Worm (Caenorhabditis elegans) whole organism, young adult: Measurements from ENCODE around the gene trap-3.

Experiments
- B0019.2 ChIP-seq: fragments of 200-800 bp; sonication (Bioruptor generic); conservative IDR thresholded peaks from 2 replicates; pipeline ENCODE4 v1.3.6; 2022; ENCODE audit warnings: missing genetic modification reagents, missing genetic modification characterization, missing compliant biosample characterization
- B0261.1 ChIP-seq: sonication (generic microtip); optimal IDR thresholded peaks from 2 replicates; lab custom pipeline; 2016; ENCODE audit warnings: mild to moderate bottlenecking, missing genetic modification characterization, moderate library complexity, missing compliant biosample characterization
- B0336.3 ChIP-seq: fragments of 200-800 bp; sonication (Bioruptor generic); IDR thresholded peaks from 2 replicates; pipeline ENCODE4 v1.3.6; 2022; ENCODE audit warnings: missing genetic modification characterization, missing compliant biosample characterization
- C17E4.6 ChIP-seq: fragments of 200-800 bp; sonication (Bioruptor generic); IDR thresholded peaks from 2 replicates; pipeline ENCODE4 v1.3.6; 2022; ENCODE audit warnings: missing genetic modification reagents, missing genetic modification characterization, missing compliant biosample characterization
- F52B5.7 ChIP-seq: sonication (generic microtip); optimal IDR thresholded peaks from 2 replicates; lab custom pipeline; 2016; ENCODE audit warnings: mild to moderate bottlenecking, missing genetic modification characterization, missing compliant biosample characterization
- F57A8.1 ChIP-seq: fragments of 200-800 bp; sonication (Bioruptor generic); optimal IDR thresholded peaks from 2 replicates; lab custom pipeline; 2018; ENCODE audit warnings: mild to moderate bottlenecking, missing genetic modification characterization, moderate library complexity, missing compliant biosample characterization
- F57C9.4 ChIP-seq: sonication (generic microtip); optimal IDR thresholded peaks from 2 replicates; lab custom pipeline; 2017; ENCODE audit warnings: mild to moderate bottlenecking, missing genetic modification characterization, missing compliant biosample characterization
- T07F8.4 ChIP-seq: sonication (generic microtip); optimal IDR thresholded peaks from 2 replicates; lab custom pipeline; 2016; ENCODE audit warnings: mild to moderate bottlenecking, missing genetic modification characterization, moderate library complexity, missing compliant biosample characterization
- Y53F4B.3 ChIP-seq: fragments of 200-800 bp; sonication (Bioruptor generic); IDR thresholded peaks from 2 replicates; pipeline ENCODE4 v1.3.6; 2022; ENCODE audit warnings: missing genetic modification reagents, missing genetic modification characterization, missing compliant biosample characterization
- Y56A3A.18 ChIP-seq: fragments of 200-800 bp; sonication (Bioruptor generic); IDR thresholded peaks from 2 replicates; pipeline ENCODE4 v1.3.6; 2022; ENCODE audit warnings: missing genetic modification reagents, missing genetic modification characterization, missing compliant biosample characterization
- Y95B8A.8 ChIP-seq: fragments of 200-800 bp; sonication (Bioruptor generic); IDR thresholded peaks from 2 replicates; pipeline ENCODE4 v1.3.6; 2022; ENCODE audit warnings: missing genetic modification reagents, missing genetic modification characterization, missing compliant biosample characterization
- akir-1 ChIP-seq: fragments of 200-800 bp; sonication (Bioruptor generic); optimal IDR thresholded peaks from 2 replicates; lab custom pipeline; 2018; ENCODE audit warnings: mild to moderate bottlenecking, missing genetic modification characterization, moderate library complexity, missing compliant biosample characterization
- attf-6 ChIP-seq: fragments of 200-800 bp; sonication (Bioruptor generic); IDR thresholded peaks from 2 replicates; pipeline ENCODE4 v1.3.6; 2022; ENCODE audit warnings: missing genetic modification reagents, missing genetic modification characterization, missing compliant biosample characterization
- bed-1 ChIP-seq: fragments of 200-800 bp; sonication (Bioruptor generic); IDR thresholded peaks from 2 replicates; pipeline ENCODE4 v1.3.6; 2022; ENCODE audit warnings: missing genetic modification reagents, missing genetic modification characterization, missing compliant biosample characterization
- ceh-100 ChIP-seq: fragments of 200-800 bp; sonication (Bioruptor generic); IDR thresholded peaks from 2 replicates; pipeline ENCODE4 v1.3.6; 2022; ENCODE audit warnings: missing genetic modification reagents, missing genetic modification characterization, missing compliant biosample characterization
- ceh-27 ChIP-seq: fragments of 200-800 bp; sonication (Bioruptor generic); optimal IDR thresholded peaks from 2 replicates; lab custom pipeline; 2018; ENCODE audit warnings: mild to moderate bottlenecking, missing genetic modification characterization, moderate library complexity, missing compliant biosample characterization
- ceh-40 ChIP-seq: fragments of 200-800 bp; sonication (Bioruptor generic); IDR thresholded peaks from 2 replicates; pipeline ENCODE4 v1.3.6; 2022; ENCODE audit warnings: missing genetic modification characterization, missing compliant biosample characterization
- ceh-58 ChIP-seq: fragments of 200-800 bp; sonication (Bioruptor generic); IDR thresholded peaks from 2 replicates; pipeline ENCODE4 v1.3.6; 2022; ENCODE audit warnings: missing genetic modification characterization, missing compliant biosample characterization
- dpl-1 ChIP-seq: fragments of 150-350 bp; optimal IDR thresholded peaks from 2 replicates; lab custom pipeline; 2014; ENCODE audit warnings: missing biosample characterization, missing genetic modification reagents, missing genetic modification characterization
- egl-18 ChIP-seq: fragments of 200-800 bp; sonication (Bioruptor generic); IDR thresholded peaks from 2 replicates; pipeline ENCODE4 v1.3.6; 2022; ENCODE audit warnings: missing genetic modification reagents, missing genetic modification characterization, missing compliant biosample characterization
- ekl-4 ChIP-seq: fragments of 200-800 bp; sonication (Bioruptor generic); IDR thresholded peaks from 2 replicates; pipeline ENCODE4 v1.3.6; 2022; ENCODE audit warnings: missing genetic modification reagents, missing genetic modification characterization, missing compliant biosample characterization
- ets-4 ChIP-seq: fragments of 200-800 bp; sonication (Bioruptor generic); optimal IDR thresholded peaks from 2 replicates; lab custom pipeline; 2018; ENCODE audit warnings: mild to moderate bottlenecking, missing genetic modification characterization, missing compliant biosample characterization
- hlh-12 ChIP-seq: sonication (generic microtip); optimal IDR thresholded peaks from 2 replicates; lab custom pipeline; 2016; ENCODE audit warnings: missing genetic modification characterization, missing compliant biosample characterization
- hmg-1.2 ChIP-seq: fragments of 200-800 bp; sonication (Bioruptor generic); IDR thresholded peaks from 2 replicates; pipeline ENCODE4 v1.3.6; 2022; ENCODE audit warnings: missing genetic modification reagents, missing genetic modification characterization, missing compliant biosample characterization
- hmg-20 ChIP-seq: fragments of 200-800 bp; sonication (Bioruptor generic); IDR thresholded peaks from 2 replicates; pipeline ENCODE4 v1.3.6; 2022; ENCODE audit warnings: missing genetic modification reagents, missing genetic modification characterization, missing compliant biosample characterization
- let-607 ChIP-seq, 2 experiments: fragments of 200-800 bp in 1 of 2; sonication (Bioruptor generic) in 1 of 2; sonication (generic microtip) in 1 of 2; optimal IDR thresholded peaks; 2 replicates each; lab custom pipeline; 2016 to 2018; ENCODE audit warnings: mild to moderate bottlenecking in 2 of 2, missing compliant biosample characterization in 2 of 2, missing genetic modification characterization in 2 of 2, moderate library complexity in 2 of 2, missing genotype in 1 of 2
- lin-26 ChIP-seq: fragments of 200-800 bp; sonication (Bioruptor generic); IDR thresholded peaks from 2 replicates; pipeline ENCODE4 v1.3.6; 2022; ENCODE audit warnings: missing genetic modification reagents, missing genetic modification characterization, missing compliant biosample characterization
- madf-6 ChIP-seq: fragments of 200-800 bp; sonication (Bioruptor generic); IDR thresholded peaks from 2 replicates; pipeline ENCODE4 v1.3.6; 2022; ENCODE audit warnings: missing genetic modification reagents, missing genetic modification characterization, missing compliant biosample characterization
- mcd-1 ChIP-seq: fragments of 200-800 bp; sonication (Bioruptor generic); IDR thresholded peaks from 2 replicates; pipeline ENCODE4 v1.3.6; 2022; ENCODE audit warnings: missing genetic modification reagents, missing genetic modification characterization, missing compliant biosample characterization
- mxl-1 ChIP-seq: sonication (generic microtip); optimal IDR thresholded peaks from 2 replicates; lab custom pipeline; 2016; ENCODE audit warnings: missing genetic modification characterization, missing compliant biosample characterization
- nfya-1 ChIP-seq: sonication (generic microtip); optimal IDR thresholded peaks from 2 replicates; lab custom pipeline; 2017; ENCODE audit warnings: antibody characterized with exemption, missing compliant biosample characterization, missing genetic modification characterization, borderline replicate concordance; ENCODE audit not compliant: insufficient read depth
- nfyb-1 ChIP-seq: fragments of 200-800 bp; sonication (Bioruptor generic); IDR thresholded peaks from 2 replicates; pipeline ENCODE4 v1.3.6; 2022; ENCODE audit warnings: missing genetic modification reagents, missing genetic modification characterization, missing compliant biosample characterization
- nhr-120 ChIP-seq: fragments of 200-800 bp; sonication (Bioruptor generic); IDR thresholded peaks from 2 replicates; pipeline ENCODE4 v1.3.6; 2022; ENCODE audit warnings: missing genetic modification characterization, missing compliant biosample characterization
- nhr-27 ChIP-seq: fragments of 200-800 bp; sonication (Bioruptor generic); optimal IDR thresholded peaks from 2 replicates; lab custom pipeline; 2018; ENCODE audit warnings: mild to moderate bottlenecking, missing genetic modification characterization, moderate library complexity, missing compliant biosample characterization
- rcor-1 ChIP-seq: fragments of 200-800 bp; sonication (Bioruptor generic); IDR thresholded peaks from 2 replicates; pipeline ENCODE4 v1.3.6; 2022; ENCODE audit warnings: missing genetic modification reagents, missing genetic modification characterization, missing compliant biosample characterization
- rec-8 ChIP-seq, 2 experiments: sonication (generic microtip); optimal IDR thresholded peaks; 2 replicates each; lab custom pipeline; 2016; ENCODE audit warnings: mild to moderate bottlenecking in 2 of 2, missing genetic modification characterization in 2 of 2, missing genetic modification reagents in 2 of 2, missing genotype in 2 of 2, missing biosample characterization in 1 of 2, missing compliant biosample characterization in 1 of 2, moderate library complexity in 1 of 2
- repo-1 ChIP-seq: sonication (generic microtip); optimal IDR thresholded peaks from 2 replicates; lab custom pipeline; 2017; ENCODE audit warnings: mild to moderate bottlenecking, missing genetic modification characterization, missing compliant biosample characterization
- sdz-38 ChIP-seq: sonication (generic microtip); optimal IDR thresholded peaks from 2 replicates; lab custom pipeline; 2016; ENCODE audit warnings: missing genotype, missing genetic modification characterization, missing compliant biosample characterization
- snpc-1.3 ChIP-seq: sonication (generic microtip); optimal IDR thresholded peaks from 2 replicates; lab custom pipeline; 2017; ENCODE audit warnings: missing genetic modification characterization, mild to moderate bottlenecking, missing compliant biosample characterization, antibody characterized with exemption, moderate library complexity, missing genotype, missing genetic modification reagents; ENCODE audit not compliant: insufficient read depth
- snpc-3.4 ChIP-seq: sonication (generic microtip); optimal IDR thresholded peaks from 2 replicates; lab custom pipeline; 2017; ENCODE audit warnings: missing genetic modification characterization, mild to moderate bottlenecking, missing compliant biosample characterization, antibody characterized with exemption, moderate library complexity, missing genotype, missing genetic modification reagents
- sptf-2 ChIP-seq: fragments of 200-800 bp; sonication (Bioruptor generic); optimal IDR thresholded peaks from 2 replicates; lab custom pipeline; 2018; ENCODE audit warnings: mild to moderate bottlenecking, missing genetic modification characterization, missing compliant biosample characterization
- tbp1 ChIP-seq: fragments of 200-800 bp; sonication (Bioruptor generic); optimal IDR thresholded peaks from 2 replicates; lab custom pipeline; 2018; ENCODE audit warnings: mild to moderate bottlenecking, missing genetic modification characterization, missing compliant biosample characterization
- tlf-1 ChIP-seq: fragments of 200-800 bp; sonication (Bioruptor generic); optimal IDR thresholded peaks from 2 replicates; lab custom pipeline; 2018; ENCODE audit warnings: mild to moderate bottlenecking, missing genetic modification characterization, missing compliant biosample characterization
- unc-130 ChIP-seq: sonication (generic microtip); optimal IDR thresholded peaks from 2 replicates; lab custom pipeline; 2016; ENCODE audit warnings: missing genetic modification reagents, missing genetic modification characterization, missing compliant biosample characterization
- unc-62 ChIP-seq: fragments of 150-350 bp; optimal IDR thresholded peaks from 2 replicates; lab custom pipeline; 2014; ENCODE audit warnings: missing biosample characterization, missing genetic modification reagents, missing genetic modification characterization
- xnd-1 ChIP-seq: sonication (generic microtip); optimal IDR thresholded peaks from 2 replicates; lab custom pipeline; 2016; ENCODE audit warnings: missing genotype, missing genetic modification reagents, missing genetic modification characterization, missing compliant biosample characterization
- ztf-3 ChIP-seq: fragments of 200-800 bp; sonication (Bioruptor generic); optimal IDR thresholded peaks from 2 replicates; lab custom pipeline; 2018; ENCODE audit warnings: mild to moderate bottlenecking, missing genetic modification characterization, missing compliant biosample characterization
- ztf-6 ChIP-seq: fragments of 200-800 bp; sonication (Bioruptor generic); IDR thresholded peaks from 2 replicates; pipeline ENCODE4 v1.3.6; 2022; ENCODE audit warnings: missing genetic modification reagents, missing genetic modification characterization, missing compliant biosample characterization

Gene trap-3

DNA sequence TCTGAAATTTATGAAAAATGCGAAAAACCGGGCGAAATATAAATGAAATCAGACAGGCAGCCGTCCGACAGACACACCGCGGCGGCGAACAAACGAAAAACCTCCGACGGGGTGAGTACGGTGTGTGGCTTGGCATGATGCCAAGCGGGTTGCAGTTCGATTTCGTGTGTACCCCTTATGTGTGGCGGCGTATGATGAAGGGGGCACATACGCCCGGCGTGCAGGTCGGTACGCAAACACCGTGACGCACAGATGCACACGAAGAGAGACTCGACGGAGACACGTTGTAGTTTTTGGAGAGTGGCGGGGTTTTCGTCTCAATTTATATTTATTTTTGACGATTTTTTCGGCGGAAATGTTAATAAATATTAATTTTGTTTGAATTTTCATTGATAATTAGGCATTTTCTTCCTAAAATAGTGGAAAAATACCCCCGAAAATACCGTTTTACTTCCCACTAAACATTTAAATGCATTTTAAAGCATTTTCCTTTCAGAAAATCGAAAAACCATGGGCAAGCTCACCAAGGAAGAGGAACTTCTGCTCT lies at the start of gene trap-3 (continued):
- 0 out of 2 replicates have a peak, but pooled peaks have one; percentile 35 for TF ChIP-seq bed-1 (GFP tag; lab: Robert Waterston, UW)
- peak; percentile 11 for TF ChIP-seq F57A8.1
- TF ChIP-seq tbp1 (GFP tag; lab: Kevin White, UChicago) = peak; percentile 77
- TF ChIP-seq ceh-58 = no peak
- peak; percentile 85 for TF ChIP-seq F52B5.7 (tag; lab: Kevin White, UChicago)
- peak; percentile 69; the same call in 1 of the 2 replicates for TF ChIP-seq egl-18 (GFP tag; lab: Robert Waterston, UW)
- TF ChIP-seq mxl-1 (tag; lab: Kevin White, UChicago) = no peak
- peak; percentile 52 for TF ChIP-seq T07F8.4 (tag; lab: Kevin White, UChicago)
- peak; percentile 97 for TF ChIP-seq hmg-1.2
- peak; percentile 100 for TF ChIP-seq let-607 (tag; optimal IDR thresholded peaks at IDR 0.05; lab: Kevin White, UChicago)
- TF ChIP-seq repo-1 (tag; lab: Kevin White, UChicago) = peak; percentile 87
- TF ChIP-seq ceh-40 (GFP tag; lab: Robert Waterston, UW) = peak; percentile 88
- TF ChIP-seq ets-4 (GFP tag; lab: Kevin White, UChicago) = peak; percentile 94
- peak; percentile 82 for TF ChIP-seq B0019.2 (GFP tag; lab: Robert Waterston, UW)
- TF ChIP-seq hmg-20 (GFP tag; lab: Robert Waterston, UW) = peak; percentile 86
- TF ChIP-seq nhr-120 (GFP tag; lab: Robert Waterston, UW) = 0 out of 2 replicates have a peak, but pooled peaks have one; percentile 49
- peak; percentile 99 for TF ChIP-seq nfyb-1 (GFP tag; lab: Robert Waterston, UW)
- no peak for TF ChIP-seq Y53F4B.3
- TF ChIP-seq C17E4.6 (GFP tag; lab: Robert Waterston, UW) = peak; percentile 92
- TF ChIP-seq B0261.1 (tag; lab: Kevin White, UChicago) = peak; percentile 26
- TF ChIP-seq akir-1 = no peak
- peak; percentile 74 for TF ChIP-seq lin-26
- TF ChIP-seq madf-6 (GFP tag; lab: Robert Waterston, UW) = peak; percentile 91
- TF ChIP-seq nfya-1 (tag; lab: Kevin White, UChicago) = no peak
- peak; percentile 97 for TF ChIP-seq ekl-4 (GFP tag; lab: Robert Waterston, UW)
- TF ChIP-seq sdz-38 (tag; lab: Kevin White, UChicago) = no peak
- no peak for TF ChIP-seq sptf-2 (GFP tag; lab: Kevin White, UChicago)
- TF ChIP-seq Y95B8A.8 (GFP tag; lab: Robert Waterston, UW) = peak; percentile 95
- TF ChIP-seq dpl-1 (GFP tag; lab: Kevin White, UChicago) = peak; percentile 66
- TF ChIP-seq F57C9.4 = no peak
- TF ChIP-seq rec-8 (tag; optimal IDR thresholded peaks at IDR 0.05; lab: Kevin White, UChicago) = peak in 1 of 2 experiments; percentile 59
- TF ChIP-seq attf-6 (GFP tag; lab: Robert Waterston, UW) = peak; percentile 85
- TF ChIP-seq Y56A3A.18 (GFP tag; lab: Robert Waterston, UW) = peak; percentile 87; the same call in 1 of the 2 replicates
- TF ChIP-seq snpc-3.4 (tag; lab: Kevin White, UChicago) = peak; percentile 91
- TF ChIP-seq nhr-27 (tag; lab: Kevin White, UChicago) = peak; percentile 38
- TF ChIP-seq hlh-12 (tag; lab: Kevin White, UChicago) = no peak
- TF ChIP-seq rcor-1 (GFP tag; lab: Robert Waterston, UW) = peak; percentile 96
- TF ChIP-seq ceh-100 (GFP tag; lab: Robert Waterston, UW) = peak; percentile 84
- peak; percentile 82 for TF ChIP-seq ztf-3 (GFP tag; lab: Kevin White, UChicago)
- peak; percentile 52 for TF ChIP-seq xnd-1
- TF ChIP-seq unc-62 = peak; percentile 22
- TF ChIP-seq snpc-1.3 (tag; lab: Kevin White, UChicago) = peak; percentile 63
- TF ChIP-seq tlf-1 (GFP tag; lab: Kevin White, UChicago) = peak; percentile 98
- peak; percentile 29 for TF ChIP-seq unc-130 (GFP tag; lab: Kevin White, UChicago)
- TF ChIP-seq ztf-6 (GFP tag; lab: Robert Waterston, UW) = peak; percentile 89
- peak; percentile 97 for TF ChIP-seq B0336.3
- peak; percentile 98 for TF ChIP-seq mcd-1
- peak; percentile 97 for TF ChIP-seq ceh-27
